Worm (Caenorhabditis elegans) whole organism, L3 larva: ENCODE measurements around the gene Y42H9AR.1.
A peak's percentile ranks its signal among the peaks of the same experiment; 100 is the strongest.

ENCODE experiments used
- elt-2 ChIP-seq: sonication (generic microtip); optimal IDR thresholded peaks from 2 replicates; lab custom pipeline; 2016; ENCODE audit warnings: missing genetic modification reagents, mild to moderate bottlenecking, missing genetic modification characterization, missing compliant biosample characterization
- elt-3 ChIP-seq, 3 experiments: fragments of 150-350 bp in 1 of 3; sonication (generic microtip) in 2 of 3; optimal IDR thresholded peaks; 2 replicates in 2 of 3; 4 replicates in 1 of 3; lab custom pipeline; 2014 to 2017; ENCODE audit warnings: missing biosample characterization in 3 of 3, missing genetic modification characterization in 3 of 3
- nhr-11 ChIP-seq: fragments of 150-350 bp; optimal IDR thresholded peaks from 2 replicates; lab custom pipeline; 2014; ENCODE audit warnings: missing biosample characterization, missing genetic modification characterization
- nhr-12 ChIP-seq: fragments of 150-350 bp; optimal IDR thresholded peaks from 2 replicates; lab custom pipeline; 2014; ENCODE audit warnings: missing biosample characterization, missing genetic modification characterization
- pha-4 ChIP-seq: fragments of 150-350 bp; optimal IDR thresholded peaks from 2 replicates; lab custom pipeline; 2014; ENCODE audit warnings: missing biosample characterization, missing genetic modification reagents, missing genetic modification characterization
- skn-1 ChIP-seq: fragments of 150-350 bp; optimal IDR thresholded peaks from 2 replicates; lab custom pipeline; 2014; ENCODE audit warnings: missing biosample characterization, missing genetic modification characterization
- snpc-4 ChIP-seq: fragments of 150-350 bp; optimal IDR thresholded peaks from 2 replicates; lab custom pipeline; 2014; ENCODE audit warnings: missing biosample characterization, missing genetic modification characterization
- unc-39 ChIP-seq: sonication (generic microtip); optimal IDR thresholded peaks from 4 replicates; lab custom pipeline; 2017; ENCODE audit warnings: missing biosample characterization, missing genetic modification characterization
- ztf-11 ChIP-seq: fragments of 150-350 bp; optimal IDR thresholded peaks from 2 replicates; lab custom pipeline; 2014; ENCODE audit warnings: missing biosample characterization, missing genetic modification characterization

DNA sequence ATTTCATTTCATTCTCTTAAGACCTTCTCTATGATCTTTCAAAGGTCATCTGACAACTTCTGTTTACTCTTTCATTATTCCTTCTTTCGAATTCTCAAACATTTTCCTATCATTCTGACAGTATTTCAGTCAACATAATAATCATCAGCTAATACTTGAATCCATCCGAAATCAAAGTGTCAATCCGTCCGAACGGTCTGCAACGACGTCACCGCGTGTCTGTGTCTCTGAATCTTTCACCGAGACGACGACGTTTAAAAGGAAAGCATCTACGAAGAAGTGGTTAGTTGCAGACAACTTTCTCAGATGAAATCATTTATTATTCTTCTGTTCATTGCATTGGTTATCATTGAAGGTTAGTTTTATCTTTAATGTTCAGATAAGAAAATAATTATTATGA is 11.0 kb upstream of the Y42H9AR.1 start, which contains the start of gene Y42H9AR.5:
- no peak for TF ChIP-seq snpc-4 (tag; lab: Kevin White, UChicago)
- TF ChIP-seq nhr-11 (tag; lab: Kevin White, UChicago): no peak
- TF ChIP-seq unc-39: no peak
- peak in 1 of 3 experiments; percentile 39 for TF ChIP-seq elt-3 (tag; optimal IDR thresholded peaks at IDR 0.05; lab: Kevin White, UChicago)
- TF ChIP-seq pha-4 (tag; lab: Kevin White, UChicago): no peak
- no peak for TF ChIP-seq skn-1
- no peak for TF ChIP-seq ztf-11 (tag; lab: Kevin White, UChicago)
- TF ChIP-seq elt-2 (tag; lab: Kevin White, UChicago): no peak
- TF ChIP-seq nhr-12: no peak
